Fruit fly (Drosophila melanogaster) whole organism, prepupa: ENCODE data around the gene CG11349.

Experiments
- Blimp-1 ChIP-seq: fragments of 200-800 bp; sonication (Bioruptor generic); optimal IDR thresholded peaks from 3 replicates; lab custom pipeline; 2017; ENCODE audit warnings: missing biosample characterization, missing genetic modification characterization, mild to moderate bottlenecking, moderate library complexity, missing genetic modification reagents
- CG10631 ChIP-seq: fragments of 200-800 bp; sonication (Bioruptor generic); optimal IDR thresholded peaks from 2 replicates; lab custom pipeline; 2016; ENCODE audit warnings: missing biosample characterization, missing genetic modification characterization
- CG11294 ChIP-seq: fragments of 200-800 bp; sonication (Bioruptor generic); IDR thresholded peaks from 2 replicates; pipeline ENCODE4 v1.3.6; 2022; ENCODE audit warnings: missing biosample characterization, missing genetic modification characterization
- CG11762 ChIP-seq: fragments of 200-800 bp; sonication (Bioruptor generic); optimal IDR thresholded peaks from 3 replicates; lab custom pipeline; 2016; ENCODE audit warnings: missing biosample characterization, missing genetic modification characterization; ENCODE audit not compliant: insufficient read depth
- CG11902 ChIP-seq: fragments of 200-800 bp; sonication (Bioruptor generic); optimal IDR thresholded peaks from 3 replicates; lab custom pipeline; 2016; ENCODE audit warnings: missing biosample characterization, missing genetic modification characterization
- CG15336 ChIP-seq: fragments of 200-800 bp; sonication (Bioruptor generic); IDR thresholded peaks from 2 replicates; pipeline ENCODE4 v1.3.6; 2022; ENCODE audit warnings: missing biosample characterization, missing genetic modification characterization
- CG16779 ChIP-seq: fragments of 200-800 bp; sonication (Bioruptor generic); optimal IDR thresholded peaks from 3 replicates; lab custom pipeline; 2017; ENCODE audit warnings: missing biosample characterization, mild to moderate bottlenecking, missing genetic modification characterization
- CG31627 ChIP-seq: fragments of 200-800 bp; sonication (Bioruptor generic); optimal IDR thresholded peaks from 3 replicates; lab custom pipeline; 2016; ENCODE audit warnings: missing biosample characterization, missing genetic modification characterization
- CG32006 ChIP-seq: fragments of 200-800 bp; sonication (Bioruptor generic); optimal IDR thresholded peaks from 3 replicates; lab custom pipeline; 2017; ENCODE audit warnings: missing biosample characterization, mild to moderate bottlenecking, missing genetic modification characterization
- CG34406 ChIP-seq: fragments of 200-800 bp; sonication (Bioruptor generic); optimal IDR thresholded peaks from 3 replicates; lab custom pipeline; 2016; ENCODE audit warnings: missing biosample characterization, missing genetic modification characterization
- CG3919 ChIP-seq: fragments of 200-800 bp; sonication (Bioruptor generic); optimal IDR thresholded peaks from 3 replicates; lab custom pipeline; 2016; ENCODE audit warnings: missing biosample characterization, missing genetic modification characterization
- CG4318 ChIP-seq: fragments of 200-800 bp; sonication (Bioruptor generic); optimal IDR thresholded peaks from 3 replicates; lab custom pipeline; 2017; ENCODE audit warnings: missing biosample characterization, mild to moderate bottlenecking, missing genetic modification characterization
- CG6276 ChIP-seq: fragments of 200-800 bp; sonication (Bioruptor generic); optimal IDR thresholded peaks from 2 replicates; lab custom pipeline; 2017; ENCODE audit warnings: missing biosample characterization, mild to moderate bottlenecking, missing genetic modification characterization
- CG6808 ChIP-seq: fragments of 200-800 bp; sonication (Bioruptor generic); optimal IDR thresholded peaks from 3 replicates; lab custom pipeline; 2017; ENCODE audit warnings: missing biosample characterization, missing genetic modification characterization, mild to moderate bottlenecking, moderate library complexity, missing genetic modification reagents
- CG6854 ChIP-seq: fragments of 200-800 bp; sonication (Bioruptor generic); optimal IDR thresholded peaks from 2 replicates; lab custom pipeline; 2017; ENCODE audit warnings: missing biosample characterization, mild to moderate bottlenecking, missing genetic modification characterization
- CG7368 ChIP-seq: fragments of 200-800 bp; sonication (Bioruptor generic); optimal IDR thresholded peaks from 3 replicates; lab custom pipeline; 2016; ENCODE audit warnings: missing biosample characterization, missing genetic modification characterization
- CG8319 ChIP-seq: fragments of 200-800 bp; sonication (Bioruptor generic); optimal IDR thresholded peaks from 3 replicates; lab custom pipeline; 2016; ENCODE audit warnings: missing biosample characterization, missing genetic modification characterization
- CG8632 ChIP-seq: fragments of 200-800 bp; sonication (Bioruptor generic); optimal IDR thresholded peaks from 3 replicates; lab custom pipeline; 2016; ENCODE audit warnings: missing biosample characterization, missing genetic modification characterization
- CG9139 ChIP-seq: fragments of 200-800 bp; sonication (Bioruptor generic); optimal IDR thresholded peaks from 3 replicates; lab custom pipeline; 2017; ENCODE audit warnings: missing biosample characterization, mild to moderate bottlenecking, missing genetic modification characterization
- Eip78C ChIP-seq: fragments of 200-800 bp; sonication (Bioruptor generic); peaks from one replicate; lab custom pipeline; 2016; ENCODE audit warnings: missing biosample characterization, missing genetic modification characterization
- Eip93F ChIP-seq: fragments of 200-800 bp; sonication (Bioruptor generic); optimal IDR thresholded peaks from 2 replicates; lab custom pipeline; 2016; ENCODE audit warnings: missing biosample characterization, mild to moderate bottlenecking, missing genetic modification characterization
- Ets21C ChIP-seq: fragments of 200-800 bp; sonication (Bioruptor generic); optimal IDR thresholded peaks from 3 replicates; lab custom pipeline; 2016; ENCODE audit warnings: missing biosample characterization, missing genetic modification characterization
- Hr38 ChIP-seq: sonication (Bioruptor generic); optimal IDR thresholded peaks from 2 replicates; lab custom pipeline; 2016; ENCODE audit warnings: missing biosample characterization, missing genetic modification characterization
- Lpt ChIP-seq: fragments of 200-800 bp; sonication (Bioruptor generic); optimal IDR thresholded peaks from 3 replicates; lab custom pipeline; 2016; ENCODE audit warnings: missing biosample characterization, missing genetic modification characterization
- Met ChIP-seq: fragments of 200-800 bp; sonication (Bioruptor generic); optimal IDR thresholded peaks from 3 replicates; lab custom pipeline; 2016; ENCODE audit warnings: missing biosample characterization, missing genetic modification characterization
- Smox ChIP-seq: fragments of 200-800 bp; sonication (Bioruptor generic); optimal IDR thresholded peaks from 3 replicates; lab custom pipeline; 2016; ENCODE audit warnings: missing biosample characterization, missing genetic modification characterization
- Sox102F ChIP-seq: fragments of 200-800 bp; sonication (Bioruptor generic); optimal IDR thresholded peaks from 2 replicates; lab custom pipeline; 2016; ENCODE audit warnings: missing biosample characterization, mild to moderate bottlenecking, missing genetic modification characterization
- Sox15 ChIP-seq: fragments of 200-800 bp; sonication (Bioruptor generic); optimal IDR thresholded peaks from 3 replicates; lab custom pipeline; 2016; ENCODE audit warnings: missing biosample characterization, missing genetic modification characterization
- acj6 ChIP-seq: fragments of 200-800 bp; sonication (Bioruptor generic); optimal IDR thresholded peaks from 3 replicates; lab custom pipeline; 2016; ENCODE audit warnings: missing biosample characterization, missing genetic modification characterization
- dsx ChIP-seq: fragments of 200-800 bp; optimal IDR thresholded peaks from 3 replicates; lab custom pipeline; 2019; ENCODE audit warnings: missing biosample characterization, mild to moderate bottlenecking, missing genetic modification characterization, moderate library complexity; ENCODE audit not compliant: poor library complexity, severe bottlenecking
- eg ChIP-seq: fragments of 200-800 bp; sonication (Bioruptor generic); IDR thresholded peaks from 3 replicates; pipeline ENCODE4 v1.3.6; 2022; ENCODE audit warnings: missing biosample characterization, missing genetic modification characterization
- fd59A ChIP-seq: fragments of 200-800 bp; sonication (Bioruptor generic); optimal IDR thresholded peaks from 2 replicates; lab custom pipeline; 2017; ENCODE audit warnings: missing biosample characterization, mild to moderate bottlenecking, missing genetic modification characterization, missing genetic modification reagents
- fd85E ChIP-seq: fragments of 200-800 bp; sonication (Bioruptor generic); optimal IDR thresholded peaks from 3 replicates; lab custom pipeline; 2016; ENCODE audit warnings: missing biosample characterization, missing genetic modification characterization
- lz ChIP-seq: fragments of 200-800 bp; sonication (Bioruptor generic); optimal IDR thresholded peaks from 3 replicates; lab custom pipeline; 2016; ENCODE audit warnings: missing biosample characterization, missing genetic modification characterization
- net ChIP-seq: fragments of 200-800 bp; sonication (Bioruptor generic); optimal IDR thresholded peaks from 3 replicates; lab custom pipeline; 2016; ENCODE audit warnings: missing biosample characterization, missing genetic modification characterization
- pdm3 ChIP-seq: fragments of 200-800 bp; sonication (Bioruptor generic); optimal IDR thresholded peaks from 3 replicates; lab custom pipeline; 2016; ENCODE audit warnings: missing biosample characterization, missing genetic modification characterization
- salr ChIP-seq, 2 experiments: fragments of 200-800 bp; sonication (Bioruptor generic); optimal IDR thresholded peaks; 3 replicates each; lab custom pipeline; 2016 to 2018; ENCODE audit warnings: missing biosample characterization in 2 of 2, missing genetic modification characterization in 2 of 2, mild to moderate bottlenecking in 1 of 2
- spab ChIP-seq: fragments of 200-800 bp; sonication (Bioruptor generic); optimal IDR thresholded peaks from 2 replicates; lab custom pipeline; 2017; ENCODE audit warnings: missing biosample characterization, mild to moderate bottlenecking, missing genetic modification characterization, missing genetic modification reagents
- svp ChIP-seq: fragments of 200-800 bp; sonication (Bioruptor generic); peaks from one replicate; lab custom pipeline; 2016; ENCODE audit warnings: missing biosample characterization, missing genetic modification characterization
- vri ChIP-seq: fragments of 200-800 bp; sonication (Bioruptor generic); optimal IDR thresholded peaks from 3 replicates; lab custom pipeline; 2016; ENCODE audit warnings: missing biosample characterization, mild to moderate bottlenecking, missing genetic modification characterization

The CG11349 gene

dm6 chr3L:4494603-4495002 lies 21.7 kb downstream of the CG11349 start (continued):
- TF ChIP-seq CG8319 (GFP tag; lab: Kevin White, UChicago) (peak; percentile 55), salr (GFP tag; optimal IDR thresholded peaks at IDR 0.05; lab: Kevin White, UChicago) (peak; percentile 55 to 72), CG34406 (GFP tag; lab: Kevin White, UChicago) (peak; percentile 84), acj6 (peak; percentile 83), Smox (peak; percentile 71), dsx (peak; percentile 78), CG6808 (peak; percentile 82)

- TF ChIP-seq CG7368 (GFP tag; lab: Kevin White, UChicago) = no peak
- TF ChIP-seq CG9139 (GFP tag; lab: Kevin White, UChicago) = no peak
- TF ChIP-seq acj6 = no peak
- TF ChIP-seq CG32006 (GFP tag; lab: Kevin White, UChicago) = no peak
- no peak for TF ChIP-seq fd59A (GFP tag; lab: Kevin White, UChicago)
- TF ChIP-seq Met (GFP tag; lab: Kevin White, UChicago) = no peak
- no peak for TF ChIP-seq Sox102F
- no peak for TF ChIP-seq vri (GFP tag; lab: Kevin White, UChicago)
- TF ChIP-seq CG31627 (GFP tag; lab: Kevin White, UChicago) = no peak
Measured at dm6 chr3L:4497677-4498076, 24.8 kb downstream of the CG11349 start, which contains the start of gene CG13721. Gene CG13721, minus strand, starts transcription at chr3L:4497777.

- peak; percentile 39 for TF ChIP-seq Blimp-1 (GFP tag; lab: Kevin White, UChicago)
- no peak for TF ChIP-seq Sox15 (GFP tag; lab: Kevin White, UChicago)
- TF ChIP-seq Eip93F (GFP tag; lab: Kevin White, UChicago) = no peak
- TF ChIP-seq CG3919 = no peak
- no peak for TF ChIP-seq Lpt (GFP tag; lab: Kevin White, UChicago)
Measured at dm6 chr3L:4500400-4500799, 27.5 kb downstream of the CG11349 start, which contains the start of gene CG13720. Gene CG13720, minus strand, starts transcription at chr3L:4500500.

dm6 chr3L:4501406-4501805 lies 28.5 kb downstream of the CG11349 start:
- TF ChIP-seq eg (0 out of 3 replicates have a peak, but pooled peaks have one; percentile 25), CG6854 (GFP tag; lab: Kevin White, UChicago) (no peak)

- peak; percentile 68 for TF ChIP-seq Eip78C
- TF ChIP-seq Hr38 (GFP tag; lab: Kevin White, UChicago) = no peak
- peak; percentile 64 for TF ChIP-seq svp
- TF ChIP-seq, all 60 proteins: peak for 2
Measured at dm6 chr3L:4507846-4508245, 35.0 kb downstream of the CG11349 start.

- no peak for TF ChIP-seq Met (GFP tag; lab: Kevin White, UChicago)
- TF ChIP-seq Eip78C = no peak
- no peak for TF ChIP-seq fd85E (GFP tag; lab: Kevin White, UChicago)
- TF ChIP-seq eg = no peak
Measured at dm6 chr3L:4508307-4508706, 35.4 kb downstream of the CG11349 start, which contains the start of gene NT1. Gene NT1, minus strand, starts transcription at chr3L:4508433.

- TF ChIP-seq Ets21C (no peak), CG11294 (GFP tag; lab: Robert Waterston, UW) (no peak), CG11902 (GFP tag; lab: Kevin White, UChicago) (no peak), fd85E (GFP tag; lab: Kevin White, UChicago) (no peak), CG8632 (peak; percentile 2), CG9139 (GFP tag; lab: Kevin White, UChicago) (no peak), Eip93F (GFP tag; lab: Kevin White, UChicago) (no peak), CG16779 (tag; lab: Kevin White, UChicago) (no peak), Lpt (GFP tag; lab: Kevin White, UChicago) (no peak), CG10631 (GFP tag; lab: Kevin White, UChicago) (no peak), CG4318 (GFP tag; lab: Kevin White, UChicago) (peak; percentile 61), net (GFP tag; lab: Kevin White, UChicago) (peak; percentile 10), CG8319 (GFP tag; lab: Kevin White, UChicago) (no peak), pdm3 (no peak), lz (GFP tag; lab: Kevin White, UChicago) (no peak), CG15336 (peak; percentile 77), acj6 (no peak), spab (GFP tag; lab: Kevin White, UChicago) (no peak), CG6276 (GFP tag; lab: Kevin White, UChicago) (no peak), CG11762 (no peak)
Measured at dm6 chr3L:4508926-4509457, 36.1 kb downstream of the CG11349 start.
